Worm (Caenorhabditis elegans) whole organism, L3 larva: ENCODE results near the gene idpc-6.

Experiments
- ceh-82 ChIP-seq: fragments of 150-350 bp; optimal IDR thresholded peaks from 2 replicates; lab custom pipeline; 2014; ENCODE audit warnings: missing biosample characterization, missing genetic modification characterization
- lin-39 ChIP-seq: fragments of 150-350 bp; optimal IDR thresholded peaks from 2 replicates; lab custom pipeline; 2018; ENCODE audit warnings: missing biosample characterization, missing genetic modification reagents, missing genetic modification characterization
- nhr-25 ChIP-seq: sonication (generic microtip); optimal IDR thresholded peaks from 2 replicates; lab custom pipeline; 2017; ENCODE audit warnings: missing biosample characterization, missing genetic modification characterization
- unc-39 ChIP-seq: sonication (generic microtip); optimal IDR thresholded peaks from 4 replicates; lab custom pipeline; 2017; ENCODE audit warnings: missing biosample characterization, missing genetic modification characterization
- unc-62 ChIP-seq: fragments of 150-350 bp; sonication (generic microtip); optimal IDR thresholded peaks from 4 replicates; lab custom pipeline; 2014; ENCODE audit warnings: missing biosample characterization, missing genetic modification reagents, missing genetic modification characterization
- zag-1 ChIP-seq: fragments of 150-350 bp; optimal IDR thresholded peaks from 2 replicates; lab custom pipeline; 2014; ENCODE audit warnings: missing biosample characterization, missing genetic modification characterization

DNA sequence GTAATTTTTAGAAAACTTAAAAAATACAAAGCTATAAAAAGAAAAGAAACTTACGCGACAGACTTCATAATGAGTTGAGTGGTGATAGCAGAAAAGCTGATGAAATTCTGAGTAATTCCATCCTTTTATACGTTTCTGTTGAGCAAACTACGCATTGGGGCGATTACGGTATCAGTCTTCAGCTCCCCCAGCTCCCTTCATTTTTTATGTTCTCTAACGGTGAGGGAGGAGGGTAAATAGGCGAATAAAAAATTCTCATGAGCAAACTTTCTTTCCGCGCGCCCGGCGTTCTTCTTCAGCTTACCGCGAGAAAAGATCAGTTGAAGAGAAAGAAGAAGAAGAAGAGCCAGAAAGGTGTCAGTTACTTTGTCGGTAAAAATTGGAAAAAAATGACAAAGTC is 1.0 kb upstream of the idpc-6 start, which contains the start of gene idpc-7:
- no peak for TF ChIP-seq ceh-82 (tag; lab: Kevin White, UChicago)
- no peak for TF ChIP-seq unc-39
- no peak for TF ChIP-seq lin-39
- TF ChIP-seq nhr-25: no peak
- no peak for TF ChIP-seq zag-1
- no peak for TF ChIP-seq unc-62 (GFP tag; lab: Kevin White, UChicago)
